Fruit fly (Drosophila melanogaster) whole organism, adult: Measurements from ENCODE around the gene CG4666.

Experiments
- CG11617 ChIP-seq: fragments of 200-800 bp; sonication (Bioruptor generic); optimal IDR thresholded peaks from 2 replicates; lab custom pipeline; 2017; ENCODE audit warnings: mild to moderate bottlenecking, missing biosample characterization, missing genetic modification reagents, missing genetic modification characterization
- CG5204 ChIP-seq: fragments of 200-800 bp; sonication (Bioruptor generic); optimal IDR thresholded peaks from 2 replicates; lab custom pipeline; 2016; ENCODE audit warnings: missing biosample characterization, missing genetic modification characterization
- Clk ChIP-seq: fragments of 200-800 bp; sonication (Bioruptor generic); optimal IDR thresholded peaks from 2 replicates; lab custom pipeline; 2017; ENCODE audit warnings: missing biosample characterization, missing genetic modification characterization
- Mnt ChIP-seq: fragments of 200-800 bp; sonication (Bioruptor generic); optimal IDR thresholded peaks from 2 replicates; lab custom pipeline; 2016; ENCODE audit warnings: missing biosample characterization, mild to moderate bottlenecking, missing genetic modification characterization
- bab1 ChIP-seq: fragments of 200-800 bp; sonication (Bioruptor generic); optimal IDR thresholded peaks from 3 replicates; lab custom pipeline; 2019; ENCODE audit warnings: missing biosample characterization, mild to moderate bottlenecking, missing genetic modification characterization, moderate library complexity
- kay ChIP-seq: fragments of 200-800 bp; sonication (Bioruptor generic); peaks from one replicate; lab custom pipeline; 2016; ENCODE audit warnings: missing biosample characterization, missing genetic modification characterization, borderline replicate concordance
- pad ChIP-seq: fragments of 200-800 bp; sonication (Bioruptor generic); optimal IDR thresholded peaks from 3 replicates; lab custom pipeline; 2017; ENCODE audit warnings: missing biosample characterization, missing genetic modification characterization, mild to moderate bottlenecking, moderate library complexity, missing genetic modification reagents

DNA sequence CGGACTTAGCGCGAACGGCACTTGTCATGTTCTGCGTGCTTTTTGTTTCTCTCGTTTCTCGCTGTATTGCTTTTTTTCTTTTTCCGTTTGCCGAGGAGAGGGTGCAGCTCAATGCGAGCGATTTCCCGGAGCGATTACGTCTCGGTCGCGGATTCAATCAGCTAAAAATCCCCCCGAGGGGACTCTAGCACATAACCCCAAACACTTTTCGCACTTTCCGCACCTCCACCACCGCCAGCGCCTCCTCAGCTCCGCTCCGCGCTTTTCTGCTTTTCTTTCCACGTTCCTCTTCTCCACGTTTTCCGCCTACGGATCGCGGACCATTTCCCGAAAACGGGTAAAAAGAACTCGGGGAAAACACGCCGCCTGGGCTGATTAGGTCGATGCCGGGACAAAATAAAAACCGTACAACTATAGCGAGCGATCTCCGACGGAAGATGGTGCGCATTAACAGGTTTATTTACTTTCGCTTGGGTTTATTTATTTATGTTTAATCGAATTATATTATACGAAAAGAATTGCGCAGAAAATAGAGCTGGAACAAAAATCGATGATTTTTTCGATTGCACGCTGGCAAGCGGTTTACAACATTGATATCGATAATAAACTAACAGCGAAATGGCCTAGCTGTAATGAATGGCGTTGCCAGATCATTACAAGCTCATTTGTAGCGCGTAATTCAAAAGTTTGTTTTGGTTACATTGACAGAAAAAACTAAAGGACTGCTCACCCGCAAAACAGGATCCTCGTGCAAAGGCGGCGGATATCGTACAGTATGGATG lies 12.3 kb upstream of the CG4666 start, which contains the start of gene raptor:
- TF ChIP-seq Mnt = peak; percentile 44
- TF ChIP-seq CG11617 (GFP tag; lab: Kevin White, UChicago) = no peak
- no peak for TF ChIP-seq Clk (GFP tag; lab: Kevin White, UChicago)
- no peak for TF ChIP-seq pad (GFP tag; lab: Kevin White, UChicago)
- peak; percentile 14 for TF ChIP-seq bab1
- TF ChIP-seq CG5204 (GFP tag; lab: Kevin White, UChicago) = no peak
- TF ChIP-seq kay (GFP tag; lab: Kevin White, UChicago) = no peak
